Worm (Caenorhabditis elegans): ENCODE measurements around the gene F47B10.5.

F47B10.5 gene

DNA sequence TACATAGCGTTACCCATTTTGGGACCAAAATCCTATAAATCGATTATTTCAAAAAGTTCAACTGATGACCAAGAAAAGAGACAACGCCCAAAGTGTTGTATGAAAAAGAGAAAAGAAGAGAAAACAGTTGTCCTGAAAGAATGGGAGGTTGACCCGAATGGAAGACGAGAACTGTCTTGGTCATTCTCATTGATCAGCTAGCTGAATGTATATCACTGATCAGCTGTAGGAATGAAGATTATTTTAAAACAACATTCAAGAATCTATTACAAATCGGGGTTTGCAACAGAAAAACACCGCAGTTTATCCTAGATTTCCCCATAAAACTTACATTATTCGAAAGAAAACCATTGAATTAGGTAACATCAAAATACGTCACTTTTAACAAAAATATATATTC, at the start of gene F47B10.5:
Gene F47B10.5, minus strand, starts transcription at position 101 of the 400 bp plus-strand sequence.
- TF ChIP-seq ztf-23 (GFP tag; IDR thresholded peaks at IDR 0.05) = no peak
- TF ChIP-seq T22C8.4 (GFP tag; IDR thresholded peaks at IDR 0.05) = no peak
- TF ChIP-seq klf-2 (GFP tag; conservative IDR thresholded peaks at IDR 0.05) = no peak
- no peak for TF ChIP-seq flt-1 (GFP tag; IDR thresholded peaks at IDR 0.05)

DNA sequence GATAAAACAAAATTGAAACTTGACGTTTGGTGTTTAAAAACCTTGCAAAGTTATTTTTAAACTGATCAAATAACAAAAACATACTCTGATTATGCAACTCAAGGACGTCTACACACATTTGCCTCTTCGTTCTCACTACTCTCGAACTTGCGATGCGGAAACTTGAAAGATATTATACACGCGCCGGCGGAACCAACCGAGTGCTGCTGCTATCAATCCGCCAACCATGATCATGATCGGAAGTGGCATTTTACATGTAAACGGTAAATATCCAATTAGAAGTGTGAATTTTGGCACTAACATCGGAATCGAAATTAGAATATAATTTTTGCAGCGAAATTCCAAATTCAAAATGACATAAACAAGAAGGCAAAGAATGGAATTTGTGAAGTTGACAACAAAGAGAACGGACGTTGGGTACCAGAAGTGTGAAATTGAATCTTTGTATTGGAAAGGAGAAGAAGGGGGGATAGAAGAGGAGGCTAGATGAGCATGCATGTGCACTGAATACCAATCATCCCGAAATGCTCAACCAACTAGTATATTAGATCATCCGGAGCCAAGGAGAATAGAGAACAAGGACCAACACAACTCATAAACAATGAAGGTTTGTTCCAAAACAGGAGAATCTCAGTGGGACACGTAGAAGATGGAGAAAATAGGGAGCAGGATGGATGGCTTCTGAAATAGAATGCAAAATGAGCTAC, 43.1 kb upstream of the F47B10.5 start:
- TF ChIP-seq ztf-23 (GFP tag; IDR thresholded peaks at IDR 0.05) = no peak
- no peak for TF ChIP-seq T22C8.4 (GFP tag; IDR thresholded peaks at IDR 0.05)
- no peak for TF ChIP-seq ztf-29 (GFP tag; IDR thresholded peaks at IDR 0.05)
- TF ChIP-seq klf-2 (GFP tag; conservative IDR thresholded peaks at IDR 0.05) = no peak
- no peak for TF ChIP-seq flt-1 (GFP tag; IDR thresholded peaks at IDR 0.05)
- no peak for TF ChIP-seq med-1 (GFP tag; optimal IDR thresholded peaks at IDR 0.05; ENCODE audit: insufficient read depth)
- TF ChIP-seq ref-1 (GFP tag; conservative IDR thresholded peaks at IDR 0.05) = no peak
- TF ChIP-seq tab-1 (GFP tag; IDR thresholded peaks at IDR 0.05) = no peak
- no peak for TF ChIP-seq cog-1 (tag; optimal IDR thresholded peaks at IDR 0.05)

DNA sequence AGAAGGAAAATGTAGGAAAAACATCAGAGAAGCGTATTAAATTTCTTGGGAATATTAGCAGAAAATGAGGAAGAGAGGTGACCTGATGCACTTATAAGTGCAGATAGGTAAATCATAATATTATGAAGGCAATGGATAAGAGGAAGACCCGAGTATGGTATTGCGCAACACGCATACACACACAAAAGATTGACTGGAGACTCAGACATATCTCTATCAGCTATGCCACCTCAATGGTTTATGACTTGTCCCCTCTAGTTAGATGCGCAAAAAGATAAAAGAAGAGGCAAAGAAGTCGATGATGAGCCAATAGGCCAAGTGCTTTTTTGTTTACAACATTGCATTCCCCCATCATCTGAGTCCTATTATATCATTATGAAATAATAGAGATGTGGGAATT, 41.7 kb upstream of the F47B10.5 start:
- TF ChIP-seq tab-1 (GFP tag; IDR thresholded peaks at IDR 0.05) (no peak), ztf-29 (GFP tag; IDR thresholded peaks at IDR 0.05) (no peak), T22C8.4 (GFP tag; IDR thresholded peaks at IDR 0.05) (no peak), ref-1 (GFP tag; conservative IDR thresholded peaks at IDR 0.05) (no peak), cog-1 (tag; optimal IDR thresholded peaks at IDR 0.05) (no peak), med-1 (GFP tag; optimal IDR thresholded peaks at IDR 0.05; ENCODE audit: insufficient read depth) (no peak), klf-2 (GFP tag; conservative IDR thresholded peaks at IDR 0.05) (no peak)

DNA sequence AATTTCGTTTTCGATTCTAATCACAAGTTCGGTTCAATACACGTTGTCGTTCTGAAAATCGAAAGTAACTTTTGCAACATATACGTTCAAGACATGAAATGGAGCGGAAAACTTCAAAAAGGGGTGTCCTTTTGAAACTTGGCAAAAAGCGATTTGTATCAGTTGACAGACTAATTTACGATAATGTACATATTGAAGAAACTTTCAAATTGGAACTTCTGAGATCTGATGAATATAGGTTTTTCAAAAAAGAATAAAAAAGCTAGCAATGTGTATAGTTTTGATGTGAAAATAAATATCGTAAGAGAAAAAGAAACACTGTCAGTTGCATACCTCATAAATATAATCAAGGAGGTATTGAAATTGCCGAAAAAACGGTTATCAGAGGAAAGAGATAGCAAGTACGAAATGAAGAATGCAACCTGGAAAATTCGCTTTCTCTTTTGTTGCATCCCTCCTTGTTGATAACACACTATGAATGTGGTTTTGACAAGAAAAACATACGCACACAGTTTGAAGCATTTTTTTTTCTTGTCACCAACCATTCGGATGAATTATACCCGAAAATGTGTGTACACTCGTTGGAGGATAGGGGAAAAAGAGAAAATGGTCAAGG, 38.7 kb upstream of the F47B10.5 start, which contains the start of gene dgn-1:
Gene dgn-1, minus strand, starts transcription at position 51 of the 616 bp plus-strand sequence.
- TF ChIP-seq ztf-29 (GFP tag; IDR thresholded peaks at IDR 0.05) (no peak), ztf-23 (GFP tag; IDR thresholded peaks at IDR 0.05) (no peak), T22C8.4 (GFP tag; IDR thresholded peaks at IDR 0.05) (no peak), tab-1 (GFP tag; IDR thresholded peaks at IDR 0.05) (no peak), flt-1 (GFP tag; IDR thresholded peaks at IDR 0.05) (no peak), med-1 (GFP tag; optimal IDR thresholded peaks at IDR 0.05; ENCODE audit: insufficient read depth) (no peak), ref-1 (GFP tag; conservative IDR thresholded peaks at IDR 0.05) (no peak), klf-2 (GFP tag; conservative IDR thresholded peaks at IDR 0.05) (no peak), cog-1 (tag; optimal IDR thresholded peaks at IDR 0.05) (no peak)

DNA sequence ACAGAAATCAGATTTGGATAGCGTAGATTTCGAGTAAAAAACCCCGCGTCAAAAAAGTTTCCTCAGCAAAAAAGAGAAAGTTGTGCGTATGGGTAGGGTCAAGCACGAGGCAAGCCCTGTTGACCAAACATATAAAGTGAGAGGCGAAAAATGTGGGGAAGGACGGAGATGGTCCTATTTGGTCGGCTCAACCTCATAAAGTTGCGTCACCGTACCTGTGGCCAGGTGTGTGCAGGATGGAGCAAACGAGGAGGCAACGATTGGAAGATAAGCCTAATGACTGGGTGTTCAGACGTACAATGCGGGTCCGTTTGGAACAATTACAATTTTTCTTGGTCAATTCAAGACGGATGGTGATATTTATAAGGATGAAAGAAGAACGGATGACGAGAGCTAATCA, 36.8 kb upstream of the F47B10.5 start:
- TF ChIP-seq flt-1 (GFP tag; IDR thresholded peaks at IDR 0.05) = no peak
- no peak for TF ChIP-seq med-1 (GFP tag; optimal IDR thresholded peaks at IDR 0.05; ENCODE audit: insufficient read depth)
- no peak for TF ChIP-seq tab-1 (GFP tag; IDR thresholded peaks at IDR 0.05)
- TF ChIP-seq T22C8.4 (GFP tag; IDR thresholded peaks at IDR 0.05) = no peak

DNA sequence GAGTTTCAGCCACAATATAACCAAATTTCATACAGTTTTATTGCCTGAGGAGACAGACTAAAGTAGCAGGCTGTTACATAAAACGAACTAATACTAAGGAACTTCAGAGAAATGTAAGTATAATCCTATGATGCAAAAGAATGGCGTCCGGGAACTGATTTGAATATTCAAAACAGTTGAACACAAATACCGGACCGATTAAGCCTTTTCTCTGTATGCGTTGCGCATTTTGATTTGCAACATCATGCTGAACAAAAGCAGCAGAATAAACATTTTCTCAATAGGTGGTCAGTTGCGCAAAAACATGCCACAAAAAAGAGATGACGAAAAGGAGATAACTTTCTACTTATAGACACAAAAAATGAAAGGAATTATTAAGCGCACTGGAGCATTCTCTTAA, 33.7 kb upstream of the F47B10.5 start:
- no peak for TF ChIP-seq ref-1 (GFP tag; conservative IDR thresholded peaks at IDR 0.05)
- TF ChIP-seq med-1 (GFP tag; optimal IDR thresholded peaks at IDR 0.05; ENCODE audit: insufficient read depth) = no peak
- no peak for TF ChIP-seq flt-1 (GFP tag; IDR thresholded peaks at IDR 0.05)
- TF ChIP-seq tab-1 (GFP tag; IDR thresholded peaks at IDR 0.05) = no peak
- TF ChIP-seq ztf-23 (GFP tag; IDR thresholded peaks at IDR 0.05) = no peak
- no peak for TF ChIP-seq T22C8.4 (GFP tag; IDR thresholded peaks at IDR 0.05)
- TF ChIP-seq cog-1 (tag; optimal IDR thresholded peaks at IDR 0.05) = no peak
- no peak for TF ChIP-seq klf-2 (GFP tag; conservative IDR thresholded peaks at IDR 0.05)
- no peak for TF ChIP-seq ztf-29 (GFP tag; IDR thresholded peaks at IDR 0.05)

DNA sequence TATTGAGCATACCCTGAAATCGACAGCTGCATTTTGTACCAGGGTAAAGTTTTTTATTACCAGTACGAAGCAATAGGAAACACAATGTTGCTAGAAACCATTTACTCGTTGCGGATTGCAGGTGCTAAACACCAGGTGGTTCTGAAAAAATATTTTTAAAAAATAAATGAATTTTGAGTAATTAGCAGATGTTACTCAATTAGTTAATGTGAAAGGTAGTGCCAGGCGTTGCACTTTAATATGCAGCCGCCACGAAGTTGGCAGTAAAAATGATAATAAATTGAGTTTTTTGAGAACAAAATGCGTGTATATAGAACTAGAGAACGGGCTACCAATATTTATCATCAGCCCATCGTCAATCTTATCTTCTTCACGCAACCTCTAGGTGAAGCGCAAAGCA, 29.3 kb upstream of the F47B10.5 start, which contains the start of gene nstp-9:
Gene nstp-9, minus strand, starts transcription at position 101 of the 400 bp plus-strand sequence.
- TF ChIP-seq flt-1 (GFP tag; IDR thresholded peaks at IDR 0.05) (no peak), T22C8.4 (GFP tag; IDR thresholded peaks at IDR 0.05) (no peak), cog-1 (tag; optimal IDR thresholded peaks at IDR 0.05) (no peak), klf-2 (GFP tag; conservative IDR thresholded peaks at IDR 0.05) (no peak), ztf-23 (GFP tag; IDR thresholded peaks at IDR 0.05) (no peak), med-1 (GFP tag; optimal IDR thresholded peaks at IDR 0.05; ENCODE audit: insufficient read depth) (no peak), ztf-29 (GFP tag; IDR thresholded peaks at IDR 0.05) (no peak), tab-1 (GFP tag; IDR thresholded peaks at IDR 0.05) (no peak), ref-1 (GFP tag; conservative IDR thresholded peaks at IDR 0.05) (no peak)

DNA sequence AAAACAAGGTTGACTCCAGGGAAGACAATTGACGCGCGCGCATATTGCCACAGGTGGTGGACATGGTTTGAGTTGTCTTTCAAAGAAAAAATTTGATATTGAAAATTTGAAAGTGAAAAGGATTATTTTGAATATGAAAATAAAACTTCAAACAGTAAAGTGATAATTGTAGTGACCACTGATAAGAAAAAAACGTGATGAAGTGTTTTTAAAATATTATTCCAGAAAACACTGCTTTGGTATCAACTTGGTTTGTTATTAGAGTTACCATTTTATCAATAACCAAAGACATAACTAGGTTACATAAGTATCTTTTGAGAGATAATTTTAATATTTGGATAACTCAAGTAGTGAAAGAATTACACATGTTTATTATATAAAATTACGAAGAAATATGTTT, 25.8 kb upstream of the F47B10.5 start:
- TF ChIP-seq flt-1 (GFP tag; IDR thresholded peaks at IDR 0.05) (no peak), tab-1 (GFP tag; IDR thresholded peaks at IDR 0.05) (no peak), ref-1 (GFP tag; conservative IDR thresholded peaks at IDR 0.05) (no peak), ztf-29 (GFP tag; IDR thresholded peaks at IDR 0.05) (no peak), med-1 (GFP tag; optimal IDR thresholded peaks at IDR 0.05; ENCODE audit: insufficient read depth) (no peak), ztf-23 (GFP tag; IDR thresholded peaks at IDR 0.05) (no peak), T22C8.4 (GFP tag; IDR thresholded peaks at IDR 0.05) (no peak), cog-1 (tag; optimal IDR thresholded peaks at IDR 0.05) (no peak), klf-2 (GFP tag; conservative IDR thresholded peaks at IDR 0.05) (no peak)

DNA sequence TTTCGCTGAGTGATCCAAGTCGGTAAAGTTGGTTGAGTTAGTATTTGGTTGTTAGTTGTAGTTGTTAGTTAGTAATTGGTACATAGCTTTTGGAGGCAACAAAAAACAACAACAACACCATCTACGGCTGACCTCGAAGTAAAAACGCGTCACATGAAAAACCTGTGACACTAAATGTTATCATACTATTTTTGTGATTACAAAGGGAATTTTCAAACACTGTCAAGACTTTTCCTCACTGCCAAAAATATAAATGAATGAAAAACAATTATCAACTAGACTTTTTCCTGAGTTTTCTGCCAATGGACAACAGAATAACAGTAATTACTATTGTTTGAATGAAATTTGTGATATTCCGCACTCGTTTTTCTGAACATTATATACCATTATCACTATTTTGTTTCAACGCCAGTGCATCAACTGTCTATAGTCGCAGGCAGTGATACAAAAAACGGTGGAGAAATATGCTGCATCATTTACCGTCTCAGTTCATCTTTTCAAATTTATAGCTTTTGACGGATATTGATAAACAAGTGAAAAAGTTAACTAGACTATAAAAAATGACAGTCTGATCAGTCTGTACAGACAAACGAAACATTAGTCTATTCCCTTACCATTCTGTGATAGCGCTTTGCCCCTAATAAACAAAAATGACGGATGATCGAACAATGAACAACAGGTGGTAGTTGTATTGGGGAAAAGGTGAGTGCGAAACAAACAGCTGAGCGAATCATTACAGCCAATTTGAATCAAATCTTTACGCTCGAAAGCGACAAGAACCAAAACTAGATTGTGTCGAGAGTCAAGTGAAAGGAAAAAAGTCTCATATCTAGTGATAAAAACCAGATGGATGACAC, 24.3 kb upstream of the F47B10.5 start:
- TF ChIP-seq klf-2 (GFP tag; conservative IDR thresholded peaks at IDR 0.05) = no peak
